Fruit fly (Drosophila melanogaster) whole organism, adult: ENCODE results near the gene CG5946.

Source experiments
- CG11617 ChIP-seq: fragments of 200-800 bp; sonication (Bioruptor generic); optimal IDR thresholded peaks from 2 replicates; lab custom pipeline; 2017; ENCODE audit warnings: mild to moderate bottlenecking, missing biosample characterization, missing genetic modification reagents, missing genetic modification characterization
- CG12768 ChIP-seq: fragments of 200-800 bp; sonication (Bioruptor generic); optimal IDR thresholded peaks from 2 replicates; lab custom pipeline; 2017; ENCODE audit warnings: missing biosample characterization, missing genetic modification characterization, mild to moderate bottlenecking, moderate library complexity, missing genetic modification reagents
- CG14711 ChIP-seq: fragments of 200-800 bp; sonication (Bioruptor generic); optimal IDR thresholded peaks from 2 replicates; lab custom pipeline; 2018; ENCODE audit warnings: missing biosample characterization, mild to moderate bottlenecking, missing genetic modification characterization, moderate library complexity
- CG33017 ChIP-seq: fragments of 200-800 bp; sonication (Bioruptor generic); optimal IDR thresholded peaks from 2 replicates; lab custom pipeline; 2018; ENCODE audit warnings: missing biosample characterization, mild to moderate bottlenecking, missing genetic modification characterization, moderate library complexity
- CG5204 ChIP-seq: fragments of 200-800 bp; sonication (Bioruptor generic); optimal IDR thresholded peaks from 2 replicates; lab custom pipeline; 2016; ENCODE audit warnings: missing biosample characterization, missing genetic modification characterization
- CG7045 ChIP-seq: fragments of 200-800 bp; sonication (Bioruptor generic); optimal IDR thresholded peaks from 2 replicates; lab custom pipeline; 2017; ENCODE audit warnings: missing biosample characterization, mild to moderate bottlenecking, missing genetic modification characterization
- CG7101 ChIP-seq: fragments of 200-800 bp; sonication (Bioruptor generic); optimal IDR thresholded peaks from 2 replicates; lab custom pipeline; 2018; ENCODE audit warnings: missing biosample characterization, mild to moderate bottlenecking, missing genetic modification characterization, moderate library complexity
- Mnt ChIP-seq: fragments of 200-800 bp; sonication (Bioruptor generic); optimal IDR thresholded peaks from 2 replicates; lab custom pipeline; 2016; ENCODE audit warnings: missing biosample characterization, mild to moderate bottlenecking, missing genetic modification characterization
- kay ChIP-seq: fragments of 200-800 bp; sonication (Bioruptor generic); peaks from one replicate; lab custom pipeline; 2016; ENCODE audit warnings: missing biosample characterization, missing genetic modification characterization, borderline replicate concordance
- pad ChIP-seq: fragments of 200-800 bp; sonication (Bioruptor generic); optimal IDR thresholded peaks from 3 replicates; lab custom pipeline; 2017; ENCODE audit warnings: missing biosample characterization, missing genetic modification characterization, mild to moderate bottlenecking, moderate library complexity, missing genetic modification reagents

- TF ChIP-seq CG14711 (tag; lab: Kevin White, UChicago) (no peak), CG7045 (no peak), CG12768 (GFP tag; lab: Kevin White, UChicago) (no peak), CG11617 (GFP tag; lab: Kevin White, UChicago) (no peak), CG5204 (GFP tag; lab: Kevin White, UChicago) (no peak), pad (GFP tag; lab: Kevin White, UChicago) (no peak), kay (GFP tag; lab: Kevin White, UChicago) (no peak), CG33017 (no peak), CG7101 (tag; lab: Kevin White, UChicago) (no peak), Mnt (GFP tag; lab: Kevin White, UChicago) (no peak)
Observed at dm6 chr3L:11821723-11822445, at the start of gene CG5946, which contains the start of gene CG11597.
